Fruit fly (Drosophila melanogaster) whole organism, embryonic: ENCODE results near the gene mAcon1.

Experiments used
- Antp ChIP-seq: fragments of 200-800 bp; sonication (Bioruptor generic); optimal IDR thresholded peaks from 3 replicates; lab custom pipeline; 2016; ENCODE audit warnings: missing biosample characterization, missing genetic modification characterization
- BtbVII ChIP-seq: fragments of 200-800 bp; sonication (Bioruptor generic); optimal IDR thresholded peaks from 3 replicates; lab custom pipeline; 2017; ENCODE audit warnings: missing biosample characterization, mild to moderate bottlenecking, missing genetic modification characterization
- Bteb2 ChIP-seq: fragments of 200-800 bp; sonication (Bioruptor generic); optimal IDR thresholded peaks from 2 replicates; lab custom pipeline; 2016; ENCODE audit warnings: missing biosample characterization, missing genetic modification characterization
- CG11696 ChIP-seq: fragments of 200-800 bp; sonication (Bioruptor generic); IDR thresholded peaks from 2 replicates; pipeline ENCODE4 v1.3.6; 2022; ENCODE audit warnings: missing biosample characterization, missing genetic modification characterization
- CG11723 ChIP-seq: fragments of 200-800 bp; sonication (Bioruptor generic); optimal IDR thresholded peaks from 2 replicates; lab custom pipeline; 2017; ENCODE audit warnings: missing biosample characterization, mild to moderate bottlenecking, missing genetic modification characterization
- CG13775 ChIP-seq: fragments of 200-800 bp; sonication (Bioruptor generic); optimal IDR thresholded peaks from 3 replicates; lab custom pipeline; 2017; ENCODE audit warnings: missing biosample characterization, mild to moderate bottlenecking, missing genetic modification characterization
- CG16815 ChIP-seq: fragments of 200-800 bp; sonication (Bioruptor generic); optimal IDR thresholded peaks from 3 replicates; lab custom pipeline; 2017; ENCODE audit warnings: missing biosample characterization, mild to moderate bottlenecking, missing genetic modification characterization
- CG18476 ChIP-seq: fragments of 200-800 bp; sonication (Bioruptor generic); optimal IDR thresholded peaks from 2 replicates; lab custom pipeline; 2016; ENCODE audit warnings: missing biosample characterization, mild to moderate bottlenecking, missing genetic modification characterization
- CG33213 ChIP-seq: fragments of 200-800 bp; sonication (Bioruptor generic); optimal IDR thresholded peaks from 3 replicates; lab custom pipeline; 2016; ENCODE audit warnings: missing biosample characterization, missing genetic modification characterization
- CG3995 ChIP-seq: fragments of 200-800 bp; sonication (Bioruptor generic); optimal IDR thresholded peaks from 3 replicates; lab custom pipeline; 2016; ENCODE audit warnings: missing biosample characterization, missing genetic modification characterization
- CG42726 ChIP-seq: fragments of 200-800 bp; sonication (Bioruptor generic); IDR thresholded peaks from 2 replicates; pipeline ENCODE4 v1.3.6; 2022; ENCODE audit warnings: missing biosample characterization, missing genetic modification characterization; ENCODE audit not compliant: partially characterized antibody
- CG6854 ChIP-seq: fragments of 200-800 bp; sonication (Bioruptor generic); optimal IDR thresholded peaks from 3 replicates; lab custom pipeline; 2017; ENCODE audit warnings: missing biosample characterization, mild to moderate bottlenecking, missing genetic modification characterization
- CG7271 ChIP-seq: fragments of 200-800 bp; sonication (Bioruptor generic); optimal IDR thresholded peaks from 2 replicates; lab custom pipeline; 2018; ENCODE audit warnings: missing biosample characterization, mild to moderate bottlenecking, missing genetic modification characterization, moderate library complexity
- CG7372 ChIP-seq: fragments of 200-800 bp; sonication (Bioruptor generic); IDR thresholded peaks from 2 replicates; pipeline ENCODE4 v1.3.6; 2022; ENCODE audit warnings: missing biosample characterization, missing genetic modification characterization
- CG8290 ChIP-seq, 3 experiments: fragments of 200-800 bp; sonication (Bioruptor generic); optimal IDR thresholded peaks; 2 replicates each; lab custom pipeline; 2016 to 2019; ENCODE audit warnings: missing biosample characterization in 3 of 3, missing genetic modification characterization in 3 of 3, mild to moderate bottlenecking in 2 of 3, moderate library complexity in 1 of 3
- CG9609 ChIP-seq: fragments of 200-800 bp; sonication (Bioruptor generic); optimal IDR thresholded peaks from 3 replicates; lab custom pipeline; 2016; ENCODE audit warnings: missing biosample characterization, missing genetic modification characterization
- CG9727 ChIP-seq: fragments of 200-800 bp; sonication (Bioruptor generic); optimal IDR thresholded peaks from 3 replicates; lab custom pipeline; 2017; ENCODE audit warnings: missing biosample characterization, mild to moderate bottlenecking, missing genetic modification characterization
- CG9797 ChIP-seq: fragments of 200-800 bp; sonication (Bioruptor generic); optimal IDR thresholded peaks from 3 replicates; lab custom pipeline; 2018; ENCODE audit warnings: missing biosample characterization, mild to moderate bottlenecking, missing genetic modification characterization
- Doc3 ChIP-seq: fragments of 200-800 bp; sonication (Bioruptor generic); IDR thresholded peaks from 3 replicates; pipeline ENCODE4 v1.3.6; 2022; ENCODE audit warnings: missing biosample characterization, missing genetic modification characterization; ENCODE audit not compliant: partially characterized antibody
- Ets97D ChIP-seq: fragments of 200-800 bp; sonication (Bioruptor generic); optimal IDR thresholded peaks from 3 replicates; lab custom pipeline; 2016; ENCODE audit warnings: missing biosample characterization, missing genetic modification characterization
- Fer3 ChIP-seq: fragments of 200-800 bp; sonication (Bioruptor generic); optimal IDR thresholded peaks from 2 replicates; lab custom pipeline; 2018; ENCODE audit warnings: missing biosample characterization, mild to moderate bottlenecking, missing genetic modification characterization, moderate library complexity
- Lpt ChIP-seq: fragments of >200 bp; optimal IDR thresholded peaks from 2 replicates; lab custom pipeline; 2018; ENCODE audit warnings: missing biosample characterization, missing genetic modification characterization
- NFAT ChIP-seq: fragments of 200-800 bp; sonication (Bioruptor generic); IDR thresholded peaks from 2 replicates; pipeline ENCODE4 v1.3.6; 2022; ENCODE audit warnings: missing biosample characterization, missing genetic modification characterization
- Poxn ChIP-seq: fragments of 200-800 bp; sonication (Bioruptor generic); IDR thresholded peaks from 2 replicates; pipeline ENCODE4 v1.3.6; 2022; ENCODE audit warnings: missing biosample characterization, missing genetic modification characterization
- Sin3A ChIP-seq: fragments of >200 bp; optimal IDR thresholded peaks from 2 replicates; lab custom pipeline; 2018
- Taf1 ChIP-seq: fragments of 200-800 bp; sonication (Bioruptor generic); IDR thresholded peaks from 2 replicates; pipeline ENCODE4 v1.3.6; 2022; ENCODE audit warnings: missing biosample characterization, missing genetic modification characterization
- Vsx1 ChIP-seq: fragments of 200-800 bp; sonication (Bioruptor generic); optimal IDR thresholded peaks from 2 replicates; lab custom pipeline; 2017; ENCODE audit warnings: missing biosample characterization, mild to moderate bottlenecking, missing genetic modification characterization, missing genetic modification reagents
- al ChIP-seq: fragments of 200-800 bp; sonication (Bioruptor generic); IDR thresholded peaks from 2 replicates; pipeline ENCODE4 v1.3.6; 2022; ENCODE audit warnings: missing biosample characterization, missing genetic modification characterization
- ap ChIP-seq: fragments of 200-800 bp; sonication (Bioruptor generic); IDR thresholded peaks from 2 replicates; pipeline ENCODE4 v1.3.6; 2022; ENCODE audit warnings: missing biosample characterization, missing genetic modification characterization
- bbx ChIP-seq: fragments of 200-800 bp; sonication (Bioruptor generic); IDR thresholded peaks from 2 replicates; pipeline ENCODE4 v1.3.6; 2022; ENCODE audit warnings: missing biosample characterization, missing genetic modification characterization; ENCODE audit not compliant: partially characterized antibody
- bowl ChIP-seq: fragments of 200-800 bp; sonication (Bioruptor generic); IDR thresholded peaks from 2 replicates; pipeline ENCODE4 v1.3.6; 2022; ENCODE audit warnings: missing biosample characterization, missing genetic modification characterization
- fd3F ChIP-seq: fragments of 200-800 bp; sonication (Bioruptor generic); optimal IDR thresholded peaks from 2 replicates; lab custom pipeline; 2018; ENCODE audit warnings: missing biosample characterization, mild to moderate bottlenecking, missing genetic modification characterization, moderate library complexity
- jing ChIP-seq: fragments of 200-800 bp; sonication (Bioruptor generic); optimal IDR thresholded peaks from 2 replicates; lab custom pipeline; 2018; ENCODE audit warnings: missing biosample characterization, mild to moderate bottlenecking, missing genetic modification characterization
- knrl ChIP-seq: fragments of 200-800 bp; sonication (Bioruptor generic); IDR thresholded peaks from 3 replicates; pipeline ENCODE4 v1.3.6; 2022; ENCODE audit warnings: missing biosample characterization, missing genetic modification characterization; ENCODE audit not compliant: partially characterized antibody
- mirr ChIP-seq: fragments of 200-800 bp; sonication (Bioruptor generic); optimal IDR thresholded peaks from 3 replicates; lab custom pipeline; 2018; ENCODE audit warnings: missing biosample characterization, mild to moderate bottlenecking, missing genetic modification characterization
- mld ChIP-seq: fragments of 200-800 bp; sonication (Bioruptor generic); IDR thresholded peaks from 3 replicates; pipeline ENCODE4 v1.3.6; 2022; ENCODE audit warnings: missing biosample characterization, missing genetic modification characterization; ENCODE audit not compliant: partially characterized antibody
- nerfin-2 ChIP-seq: fragments of 200-800 bp; sonication (Bioruptor generic); IDR thresholded peaks from 2 replicates; pipeline ENCODE4 v1.3.6; 2022; ENCODE audit warnings: missing biosample characterization, missing genetic modification characterization; ENCODE audit not compliant: partially characterized antibody
- onecut ChIP-seq: fragments of 200-800 bp; sonication (Bioruptor generic); IDR thresholded peaks from 2 replicates; pipeline ENCODE4 v1.3.6; 2022; ENCODE audit warnings: missing biosample characterization, missing genetic modification characterization
- sens ChIP-seq: fragments of 200-800 bp; sonication (Bioruptor generic); peaks from one replicate; lab custom pipeline; 2016; ENCODE audit warnings: missing biosample characterization, missing genetic modification characterization
- trh ChIP-seq: fragments of 200-800 bp; sonication (Bioruptor generic); optimal IDR thresholded peaks from 2 replicates; lab custom pipeline; 2016; ENCODE audit warnings: missing biosample characterization, missing genetic modification characterization
- twi ChIP-seq: fragments of 200-800 bp; optimal IDR thresholded peaks from 2 replicates; lab custom pipeline; 2019; ENCODE audit warnings: missing biosample characterization, mild to moderate bottlenecking, missing genetic modification characterization, moderate library complexity
- tx ChIP-seq: fragments of 200-800 bp; sonication (Bioruptor generic); optimal IDR thresholded peaks from 2 replicates; lab custom pipeline; 2016; ENCODE audit warnings: missing biosample characterization, missing genetic modification characterization
- unc-4 ChIP-seq: fragments of 200-800 bp; sonication (Bioruptor generic); IDR thresholded peaks from 2 replicates; pipeline ENCODE4 v1.3.6; 2022; ENCODE audit warnings: missing biosample characterization, missing genetic modification characterization; ENCODE audit not compliant: partially characterized antibody
- vnd ChIP-seq: fragments of 200-800 bp; sonication (Bioruptor generic); IDR thresholded peaks from 3 replicates; pipeline ENCODE4 v1.3.6; 2022; ENCODE audit warnings: missing biosample characterization, missing genetic modification characterization; ENCODE audit not compliant: partially characterized antibody
- vvl ChIP-seq: fragments of 200-800 bp; sonication (Bioruptor generic); IDR thresholded peaks from 2 replicates; pipeline ENCODE4 v1.3.6; 2022; ENCODE audit warnings: missing biosample characterization, missing genetic modification characterization
- wek ChIP-seq: fragments of 200-800 bp; sonication (Bioruptor generic); optimal IDR thresholded peaks from 3 replicates; lab custom pipeline; 2018; ENCODE audit warnings: missing biosample characterization, mild to moderate bottlenecking, missing genetic modification characterization, moderate library complexity
- zfh1 ChIP-seq: fragments of 200-800 bp; sonication (Bioruptor generic); IDR thresholded peaks from 3 replicates; pipeline ENCODE4 v1.3.6; 2022; ENCODE audit warnings: missing biosample characterization, missing genetic modification characterization

mAcon1 gene

DNA sequence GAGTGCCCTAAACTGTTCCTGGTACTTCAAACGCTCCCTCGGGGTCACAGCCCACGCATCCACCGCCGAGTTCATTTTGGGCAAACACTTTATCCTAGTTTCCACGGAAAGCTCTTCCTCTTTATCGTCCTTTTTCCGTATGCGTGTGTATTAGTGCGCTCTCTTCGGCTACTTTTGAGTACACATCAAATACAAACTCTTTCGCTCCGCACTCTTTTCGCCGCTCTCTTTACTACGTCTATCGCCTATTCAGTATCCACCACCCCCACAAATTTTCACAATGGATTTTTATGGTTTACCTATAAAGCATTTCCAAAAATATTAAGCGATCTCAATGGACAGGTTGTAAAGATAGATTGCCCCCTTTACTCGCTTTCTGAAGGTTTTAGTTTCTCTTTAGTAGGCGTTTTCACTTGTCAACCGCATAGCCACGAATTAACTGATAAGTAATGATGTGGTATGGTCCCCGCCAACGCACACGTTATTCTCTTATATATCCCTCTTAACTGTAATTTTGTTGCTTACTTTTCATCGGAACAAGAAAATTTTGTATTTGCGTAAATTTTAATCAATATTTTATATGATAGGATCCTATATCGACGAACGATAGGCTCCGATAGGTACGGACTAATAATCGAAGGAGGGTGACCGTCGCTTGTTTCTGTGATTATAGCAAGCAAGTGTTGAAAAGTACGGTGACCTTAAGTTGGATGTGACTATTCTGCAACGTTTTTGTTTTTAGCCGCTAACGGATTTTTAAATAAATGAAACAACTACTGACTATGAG is 26.5 kb upstream of the mAcon1 start, which contains the start of gene Dap160 (continued):
- TF ChIP-seq nerfin-2 (GFP tag; lab: Robert Waterston, UW) (peak; percentile 67), vnd (GFP tag; lab: Robert Waterston, UW) (peak; percentile 64), vvl (no peak), ap (no peak), Vsx1 (GFP tag; lab: Kevin White, UChicago) (no peak), Bteb2 (GFP tag; lab: Kevin White, UChicago) (no peak), CG42726 (GFP tag; lab: Robert Waterston, UW) (peak; percentile 84), trh (GFP tag; lab: Kevin White, UChicago) (no peak), BtbVII (GFP tag; lab: Kevin White, UChicago) (no peak), tx (GFP tag; lab: Kevin White, UChicago) (no peak), jing (GFP tag; lab: Kevin White, UChicago) (no peak), knrl (GFP tag; lab: Robert Waterston, UW) (peak; percentile 68), bbx (GFP tag; lab: Robert Waterston, UW) (peak; percentile 76), wek (GFP tag; lab: Kevin White, UChicago) (no peak), CG9727 (GFP tag; lab: Kevin White, UChicago) (no peak), CG11723 (GFP tag; lab: Kevin White, UChicago) (no peak), Sin3A (no peak), Lpt (GFP tag; lab: Kevin White, UChicago) (no peak), mirr (GFP tag; lab: Kevin White, UChicago) (peak; percentile 24), CG9609 (GFP tag; lab: Kevin White, UChicago) (no peak), CG33213 (GFP tag; lab: Kevin White, UChicago) (no peak), onecut (GFP tag; lab: Robert Waterston, UW) (peak; percentile 79), Taf1 (GFP tag; lab: Robert Waterston, UW) (no peak), CG6854 (GFP tag; lab: Kevin White, UChicago) (no peak), CG11696 (GFP tag; lab: Robert Waterston, UW) (no peak)

DNA sequence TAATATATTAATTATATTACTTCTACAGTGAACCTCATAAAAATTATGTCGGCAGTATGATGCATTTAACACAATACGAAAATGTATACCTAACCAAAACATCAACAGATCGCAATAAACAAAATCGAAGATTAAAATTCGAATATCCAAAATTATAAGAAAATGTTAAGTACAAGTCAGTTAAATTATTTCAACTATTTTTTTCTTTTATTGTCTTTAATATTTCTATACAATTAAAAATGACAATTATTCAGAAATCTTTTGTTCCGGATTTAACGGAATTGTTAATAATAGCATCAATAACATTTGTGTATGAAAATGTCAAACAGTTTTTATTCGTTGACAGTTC is 25.9 kb upstream of the mAcon1 start:
- TF ChIP-seq unc-4 (GFP tag; lab: Robert Waterston, UW) = 0 out of 2 replicates have a peak, but pooled peaks have one; percentile 1
- TF ChIP-seq Doc3 (GFP tag; lab: Robert Waterston, UW) = 0 out of 3 replicates have a peak, but pooled peaks have one; percentile 8
- no peak for TF ChIP-seq zfh1 (GFP tag; lab: Robert Waterston, UW)

DNA sequence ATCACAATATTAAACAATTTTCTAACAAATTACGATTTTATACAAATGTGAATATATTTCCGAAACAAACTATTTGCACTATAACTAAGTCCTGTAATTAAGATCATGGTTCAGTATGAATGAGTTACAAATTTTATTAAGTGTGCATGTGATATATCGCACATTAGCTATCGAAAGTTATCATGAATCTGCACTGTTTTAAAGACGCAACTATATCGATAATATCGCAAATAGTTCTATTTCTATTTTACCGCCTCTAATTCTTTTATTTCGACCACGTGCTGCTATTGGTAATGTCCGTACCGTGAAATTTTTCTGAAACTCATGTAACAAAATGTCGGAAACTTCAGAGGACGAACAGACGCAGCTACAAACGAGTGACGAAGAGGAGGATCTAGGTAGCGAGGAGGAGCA is 25.4 kb upstream of the mAcon1 start, which contains the start of gene pths:
Gene pths (plus strand): TSS at position 258 of the 414 bp plus-strand sequence.
- TF ChIP-seq Poxn (GFP tag; lab: Robert Waterston, UW) = no peak
- no peak; the same call in 2 of the 3 replicates for TF ChIP-seq mld (GFP tag; lab: Robert Waterston, UW)
- peak; percentile 17 for TF ChIP-seq twi (tag; lab: Kevin White, UChicago)
- TF ChIP-seq CG18476 (GFP tag; lab: Kevin White, UChicago) = no peak
- TF ChIP-seq CG13775 = peak; percentile 8
- peak; percentile 87 for TF ChIP-seq sens (GFP tag; lab: Kevin White, UChicago)
- TF ChIP-seq CG7271 (tag; lab: Kevin White, UChicago) = no peak
- peak; percentile 29 for TF ChIP-seq tx (GFP tag; lab: Kevin White, UChicago)
- TF ChIP-seq fd3F (GFP tag; lab: Kevin White, UChicago) = no peak
- peak; percentile 54 for TF ChIP-seq NFAT
- TF ChIP-seq Antp (GFP tag; lab: Kevin White, UChicago) = peak; percentile 40
- TF ChIP-seq CG16815 (GFP tag; lab: Kevin White, UChicago) = peak; percentile 14
- peak; percentile 8 for TF ChIP-seq CG9797 (GFP tag; lab: Kevin White, UChicago)
- no peak for TF ChIP-seq CG7372 (GFP tag; lab: Robert Waterston, UW)
- no peak for TF ChIP-seq al (GFP tag; lab: Robert Waterston, UW)
- peak; percentile 45 for TF ChIP-seq CG8290 (GFP tag; optimal IDR thresholded peaks at IDR 0.05; lab: Kevin White, UChicago)
- peak in 1 of 2 experiments; percentile 84 for TF ChIP-seq CG8290 (tag; optimal IDR thresholded peaks at IDR 0.05; lab: Kevin White, UChicago)
- no peak for TF ChIP-seq bowl (GFP tag; lab: Robert Waterston, UW)
- peak; percentile 44 for TF ChIP-seq Fer3
- TF ChIP-seq Ets97D = peak; percentile 83
- TF ChIP-seq CG9727 (GFP tag; lab: Kevin White, UChicago) = no peak
- TF ChIP-seq CG3995 = peak; percentile 33
